Worm (Caenorhabditis elegans) whole organism, L1 larva: ENCODE data around the gene pgph-2.

Experiments used
- C34B4.2 ChIP-seq: sonication (generic microtip); optimal IDR thresholded peaks from 2 replicates; lab custom pipeline; 2017; ENCODE audit warnings: mild to moderate bottlenecking, missing genetic modification characterization, missing compliant biosample characterization
- F16B12.6 ChIP-seq: fragments of 150-350 bp; optimal IDR thresholded peaks from 2 replicates; lab custom pipeline; 2014; ENCODE audit warnings: missing biosample characterization, missing genetic modification characterization
- Y116A8C.19 ChIP-seq: sonication (generic microtip); optimal IDR thresholded peaks from 2 replicates; lab custom pipeline; 2016; ENCODE audit warnings: missing compliant biosample characterization, missing genetic modification characterization, borderline replicate concordance
- alr-1 ChIP-seq: fragments of 200-800 bp; sonication (Bioruptor generic); optimal IDR thresholded peaks from 2 replicates; lab custom pipeline; 2018; ENCODE audit warnings: borderline replicate concordance, mild to moderate bottlenecking, missing genetic modification characterization, missing compliant biosample characterization
- ama-1 ChIP-seq: fragments of 150-350 bp; optimal IDR thresholded peaks from 2 replicates; lab custom pipeline; 2014
- blmp-1 ChIP-seq: fragments of 150-350 bp; optimal IDR thresholded peaks from 2 replicates; lab custom pipeline; 2014; ENCODE audit warnings: missing biosample characterization, missing genetic modification characterization
- ceh-63 ChIP-seq: fragments of 200-800 bp; sonication (Bioruptor generic); optimal IDR thresholded peaks from 2 replicates; lab custom pipeline; 2018; ENCODE audit warnings: mild to moderate bottlenecking, missing genetic modification characterization, missing compliant biosample characterization
- ceh-8 ChIP-seq: fragments of 200-800 bp; sonication (Bioruptor generic); optimal IDR thresholded peaks from 2 replicates; lab custom pipeline; 2018; ENCODE audit warnings: mild to moderate bottlenecking, missing genetic modification characterization, moderate library complexity, missing compliant biosample characterization
- ceh-82 ChIP-seq, 3 experiments: fragments of 150-350 bp in 1 of 3; sonication (generic microtip) in 2 of 3; optimal IDR thresholded peaks; 2 replicates each; lab custom pipeline; 2014 to 2017; ENCODE audit warnings: missing biosample characterization in 3 of 3, missing genetic modification characterization in 3 of 3
- ceh-88 ChIP-seq: fragments of 200-800 bp; sonication (Bioruptor generic); IDR thresholded peaks from 2 replicates; pipeline ENCODE4 v1.3.6; 2022; ENCODE audit warnings: missing genetic modification characterization, missing compliant biosample characterization
- dpl-1 ChIP-seq, 3 experiments: fragments of 150-350 bp in 2 of 3; sonication (generic microtip) in 1 of 3; optimal IDR thresholded peaks; 2 replicates each; lab custom pipeline; 2014 to 2017; ENCODE audit warnings: missing biosample characterization in 3 of 3, missing genetic modification characterization in 3 of 3, missing genetic modification reagents in 3 of 3
- efl-1 ChIP-seq, 4 experiments: fragments of 150-350 bp; optimal IDR thresholded peaks in 3 of 4; peaks in 1 of 4; 1 replicate in 1 of 4; 2 replicates in 3 of 4; lab custom pipeline; 2014; ENCODE audit warnings: missing biosample characterization in 2 of 4, missing genetic modification characterization in 2 of 4, missing genetic modification reagents in 2 of 4
- egl-13 ChIP-seq: sonication (generic microtip); optimal IDR thresholded peaks from 2 replicates; lab custom pipeline; 2016; ENCODE audit warnings: missing genotype, missing genetic modification reagents, missing genetic modification characterization, missing compliant biosample characterization
- egl-27 ChIP-seq, 2 experiments: fragments of 150-350 bp in 1 of 2; sonication (generic microtip); optimal IDR thresholded peaks; 3 replicates each; lab custom pipeline; 2017 to 2018; ENCODE audit warnings: missing biosample characterization in 2 of 2, missing genetic modification characterization in 2 of 2, missing genetic modification reagents in 2 of 2
- elt-2 ChIP-seq: sonication (generic microtip); optimal IDR thresholded peaks from 2 replicates; lab custom pipeline; 2016; ENCODE audit warnings: missing genetic modification characterization, mild to moderate bottlenecking, inconsistent platforms, missing compliant biosample characterization, missing genetic modification reagents
- elt-3 ChIP-seq, 6 experiments: fragments of 150-350 bp in 1 of 6; sonication (generic microtip); optimal IDR thresholded peaks; 2 replicates each; lab custom pipeline; 2017 to 2018; ENCODE audit warnings: missing biosample characterization in 6 of 6, missing genetic modification characterization in 6 of 6, inconsistent platforms in 1 of 6
- fkh-10 ChIP-seq: sonication (generic microtip); optimal IDR thresholded peaks from 2 replicates; lab custom pipeline; 2017; ENCODE audit warnings: missing biosample characterization, missing genetic modification reagents, missing genetic modification characterization
- fkh-4 ChIP-seq: sonication (generic microtip); optimal IDR thresholded peaks from 2 replicates; lab custom pipeline; 2016; ENCODE audit warnings: missing compliant biosample characterization, missing genetic modification characterization, borderline replicate concordance
- hlh-17 ChIP-seq: fragments of 200-800 bp; sonication (Bioruptor generic); optimal IDR thresholded peaks from 2 replicates; lab custom pipeline; 2018; ENCODE audit warnings: missing genetic modification characterization, mild to moderate bottlenecking, missing compliant biosample characterization, moderate library complexity, borderline replicate concordance
- hlh-4 ChIP-seq: sonication (generic microtip); optimal IDR thresholded peaks from 2 replicates; lab custom pipeline; 2016; ENCODE audit warnings: mild to moderate bottlenecking, missing genetic modification characterization, missing compliant biosample characterization
- hpl-2 ChIP-seq: fragments of 150-350 bp; optimal IDR thresholded peaks from 2 replicates; lab custom pipeline; 2014; ENCODE audit warnings: missing biosample characterization, missing genetic modification reagents, missing genetic modification characterization
- irx-1 ChIP-seq: sonication (generic microtip); optimal IDR thresholded peaks from 2 replicates; lab custom pipeline; 2016; ENCODE audit warnings: missing genetic modification characterization, missing compliant biosample characterization
- isw-1 ChIP-seq: fragments of 200-800 bp; sonication (Bioruptor generic); IDR thresholded peaks from 2 replicates; pipeline ENCODE4 v1.3.6; 2022; ENCODE audit warnings: missing genetic modification characterization, missing compliant biosample characterization
- jun-1 ChIP-seq: fragments of 150-350 bp; optimal IDR thresholded peaks from 2 replicates; lab custom pipeline; 2014; ENCODE audit warnings: missing biosample characterization, missing genetic modification reagents, missing genetic modification characterization
- lin-15B ChIP-seq: fragments of 150-350 bp; sonication (generic microtip); optimal IDR thresholded peaks from 3 replicates; lab custom pipeline; 2014; ENCODE audit warnings: missing biosample characterization, missing genetic modification characterization
- lin-35 ChIP-seq, 2 experiments: fragments of 150-350 bp; optimal IDR thresholded peaks; 2 replicates each; lab custom pipeline; 2014; ENCODE audit warnings: missing biosample characterization in 2 of 2, missing genetic modification characterization in 2 of 2, missing genetic modification reagents in 2 of 2
- lir-3 ChIP-seq: sonication (generic microtip); optimal IDR thresholded peaks from 2 replicates; lab custom pipeline; 2016; ENCODE audit warnings: mild to moderate bottlenecking, missing genetic modification characterization, moderate library complexity, missing compliant biosample characterization; ENCODE audit not compliant: poor library complexity
- mep-1 ChIP-seq: fragments of 150-350 bp; optimal IDR thresholded peaks from 2 replicates; lab custom pipeline; 2014; ENCODE audit warnings: missing biosample characterization, missing genetic modification characterization
- nhr-19 ChIP-seq: fragments of 200-800 bp; sonication (Bioruptor generic); conservative IDR thresholded peaks from 2 replicates; pipeline ENCODE4 v1.3.6; 2022; ENCODE audit warnings: missing genetic modification characterization, missing compliant biosample characterization
- nhr-237 ChIP-seq: fragments of 150-350 bp; optimal IDR thresholded peaks from 2 replicates; lab custom pipeline; 2014; ENCODE audit warnings: missing biosample characterization, missing genetic modification characterization
- nhr-28 ChIP-seq: fragments of 150-350 bp; optimal IDR thresholded peaks from 2 replicates; lab custom pipeline; 2014; ENCODE audit warnings: missing biosample characterization, missing genetic modification characterization
- nhr-71 ChIP-seq: sonication (generic microtip); optimal IDR thresholded peaks from 2 replicates; lab custom pipeline; 2016; ENCODE audit warnings: mild to moderate bottlenecking, missing genetic modification characterization, moderate library complexity, missing compliant biosample characterization
- nhr-77 ChIP-seq: fragments of 150-350 bp; optimal IDR thresholded peaks from 2 replicates; lab custom pipeline; 2014; ENCODE audit warnings: missing biosample characterization, missing genetic modification characterization
- nhr-90 ChIP-seq: sonication (generic microtip); optimal IDR thresholded peaks from 2 replicates; lab custom pipeline; 2016; ENCODE audit warnings: mild to moderate bottlenecking, missing genetic modification characterization, missing compliant biosample characterization; ENCODE audit not compliant: poor library complexity
- pag-3 ChIP-seq: sonication (generic microtip); optimal IDR thresholded peaks from 2 replicates; lab custom pipeline; 2017; ENCODE audit warnings: missing genetic modification characterization, mild to moderate bottlenecking, missing compliant biosample characterization, antibody characterized with exemption, borderline replicate concordance; ENCODE audit not compliant: insufficient read depth
- pax-3 ChIP-seq: fragments of 200-800 bp; sonication (Bioruptor generic); optimal IDR thresholded peaks from 2 replicates; lab custom pipeline; 2018; ENCODE audit warnings: mild to moderate bottlenecking, missing genetic modification characterization, moderate library complexity, missing compliant biosample characterization
- pqm-1 ChIP-seq: sonication (generic microtip); optimal IDR thresholded peaks from 3 replicates; lab custom pipeline; 2017; ENCODE audit warnings: missing biosample characterization, missing genetic modification characterization
- rnt-1 ChIP-seq: sonication (generic microtip); optimal IDR thresholded peaks from 2 replicates; lab custom pipeline; 2016; ENCODE audit warnings: mild to moderate bottlenecking, missing genetic modification characterization, moderate library complexity, missing compliant biosample characterization
- snpc-4 ChIP-seq: fragments of 150-350 bp; optimal IDR thresholded peaks from 2 replicates; lab custom pipeline; 2014; ENCODE audit warnings: missing biosample characterization, missing genetic modification characterization
- snu-23 ChIP-seq: sonication (generic microtip); optimal IDR thresholded peaks from 2 replicates; lab custom pipeline; 2016; ENCODE audit warnings: missing genetic modification characterization, missing compliant biosample characterization
- sptf-1 ChIP-seq: fragments of 150-350 bp; optimal IDR thresholded peaks from 2 replicates; lab custom pipeline; 2014; ENCODE audit warnings: missing biosample characterization, missing genetic modification characterization
- sup-37 ChIP-seq: fragments of 200-800 bp; sonication (Bioruptor generic); optimal IDR thresholded peaks from 2 replicates; lab custom pipeline; 2018; ENCODE audit warnings: mild to moderate bottlenecking, missing genetic modification characterization, missing compliant biosample characterization
- tbx-2 ChIP-seq: sonication (generic microtip); optimal IDR thresholded peaks from 2 replicates; lab custom pipeline; 2016; ENCODE audit warnings: missing genetic modification characterization, missing compliant biosample characterization
- unc-30 ChIP-seq: sonication (generic microtip); optimal IDR thresholded peaks from 2 replicates; lab custom pipeline; 2017; ENCODE audit warnings: missing biosample characterization, missing genetic modification characterization
- vab-15 ChIP-seq: sonication (generic microtip); optimal IDR thresholded peaks from 2 replicates; lab custom pipeline; 2017; ENCODE audit warnings: missing genotype, mild to moderate bottlenecking, missing genetic modification characterization, missing compliant biosample characterization
- xbp-1 ChIP-seq: sonication (generic microtip); optimal IDR thresholded peaks from 2 replicates; lab custom pipeline; 2016; ENCODE audit warnings: missing genetic modification characterization, missing compliant biosample characterization
- zag-1 ChIP-seq: fragments of 150-350 bp; optimal IDR thresholded peaks from 2 replicates; lab custom pipeline; 2014; ENCODE audit warnings: missing biosample characterization, missing genetic modification characterization
- zip-4 ChIP-seq: fragments of 200-800 bp; sonication (Bioruptor generic); optimal IDR thresholded peaks from 2 replicates; lab custom pipeline; 2018; ENCODE audit warnings: mild to moderate bottlenecking, missing genetic modification characterization, moderate library complexity, missing compliant biosample characterization
- ztf-11 ChIP-seq, 2 experiments: sonication (generic microtip); optimal IDR thresholded peaks; 2 replicates each; lab custom pipeline; 2016 to 2017; ENCODE audit warnings: missing genetic modification characterization in 2 of 2, missing biosample characterization in 1 of 2, missing compliant biosample characterization in 1 of 2

The pgph-2 gene

ce11 chrV:5790497-5791280 lies 25.8 kb downstream of the pgph-2 start, which contains the start of the genes nhr-142 and F44E7.9 (continued):
- TF ChIP-seq mep-1 (tag; lab: Kevin White, UChicago) (peak; percentile 91), egl-13 (tag; lab: Kevin White, UChicago) (peak; percentile 80), snu-23 (GFP tag; lab: Kevin White, UChicago) (peak; percentile 89), isw-1 (GFP tag; lab: Robert Waterston, UW) (peak; percentile 73), hlh-17 (GFP tag; lab: Kevin White, UChicago) (no peak), C34B4.2 (tag; lab: Kevin White, UChicago) (no peak), pag-3 (peak; percentile 38), lir-3 (tag; lab: Kevin White, UChicago) (peak; percentile 70), hlh-4 (tag; lab: Kevin White, UChicago) (no peak), zag-1 (no peak), nhr-19 (GFP tag; lab: Robert Waterston, UW) (peak; percentile 87), nhr-237 (tag; lab: Kevin White, UChicago) (peak; percentile 64), hpl-2 (GFP tag; lab: Kevin White, UChicago) (no peak), tbx-2 (tag; lab: Kevin White, UChicago) (peak; percentile 85), nhr-77 (tag; lab: Kevin White, UChicago) (peak; percentile 71), rnt-1 (peak; percentile 96), ceh-82 (tag; optimal IDR thresholded peaks at IDR 0.05; lab: Kevin White, UChicago) (peak; percentile 89 to 90 (median 90)), pax-3 (tag; lab: Kevin White, UChicago) (peak; percentile 74), elt-2 (tag; lab: Kevin White, UChicago) (peak; percentile 42), Y116A8C.19 (tag; lab: Kevin White, UChicago) (no peak), dpl-1 (GFP tag; optimal IDR thresholded peaks at IDR 0.05; lab: Kevin White, UChicago) (peak; percentile 72 to 84 (median 82)), nhr-71 (tag; lab: Kevin White, UChicago) (peak; percentile 92), snpc-4 (tag; lab: Kevin White, UChicago) (peak; percentile 63), ceh-63 (GFP tag; lab: Kevin White, UChicago) (no peak), alr-1 (tag; lab: Kevin White, UChicago) (no peak), F16B12.6 (peak; percentile 60), fkh-10 (GFP tag; lab: Kevin White, UChicago) (peak; percentile 77), egl-27 (tag; optimal IDR thresholded peaks at IDR 0.05; lab: Kevin White, UChicago) (no peak), jun-1 (tag; lab: Kevin White, UChicago) (peak; percentile 64), zip-4 (GFP tag; lab: Kevin White, UChicago) (peak; percentile 38), lin-15B (tag; lab: Kevin White, UChicago) (peak; percentile 76), lin-35 (GFP tag; optimal IDR thresholded peaks at IDR 0.05; lab: Kevin White, UChicago) (peak; percentile 81 to 86), elt-3 (tag; optimal IDR thresholded peaks at IDR 0.05; lab: Kevin White, UChicago) (peak in 2 of 6 experiments; percentile 42 to 78), fkh-4 (peak; percentile 32), efl-1 (optimal IDR thresholded peaks at IDR 0.05; lab: Kevin White, UChicago) (peak; percentile 85 to 88), efl-1 (GFP tag; optimal IDR thresholded peaks at IDR 0.05 in 1 of 2; lab: Kevin White, UChicago) (peak; percentile 76 to 98), blmp-1 (peak; percentile 52), nhr-28 (tag; lab: Kevin White, UChicago) (no peak), nhr-90 (peak; percentile 90), ama-1 (lab: Kevin White, UChicago) (no peak), sup-37 (GFP tag; lab: Kevin White, UChicago) (peak; percentile 40), vab-15 (peak; percentile 24), ztf-11 (tag; optimal IDR thresholded peaks at IDR 0.05; lab: Kevin White, UChicago) (peak in 1 of 2 experiments; percentile 75), ceh-88 (GFP tag; lab: Robert Waterston, UW) (0 out of 2 replicates have a peak, but pooled peaks have one; percentile 15), sptf-1 (tag; lab: Kevin White, UChicago) (no peak), xbp-1 (tag; lab: Kevin White, UChicago) (peak; percentile 87), irx-1 (tag; lab: Kevin White, UChicago) (peak; percentile 83), unc-30 (tag; lab: Kevin White, UChicago) (no peak), pqm-1 (tag; lab: Kevin White, UChicago) (no peak), ceh-8 (GFP tag; lab: Kevin White, UChicago) (peak; percentile 66)
